Worm (Caenorhabditis elegans) whole organism, young adult: ENCODE measurements around the gene wdr-62.

ENCODE experiments used
- B0035.1 ChIP-seq: sonication (generic microtip); optimal IDR thresholded peaks from 2 replicates; lab custom pipeline; 2016; ENCODE audit warnings: missing genetic modification characterization, mild to moderate bottlenecking, missing compliant biosample characterization, missing genotype, missing genetic modification reagents
- C06A6.2 ChIP-seq: fragments of 200-800 bp; sonication (Bioruptor generic); conservative IDR thresholded peaks from 2 replicates; pipeline ENCODE4 v1.3.6; 2022; ENCODE audit warnings: missing genetic modification characterization, missing compliant biosample characterization
- F37B4.10 ChIP-seq: fragments of 200-800 bp; sonication (Bioruptor generic); IDR thresholded peaks from 2 replicates; pipeline ENCODE4 v1.3.6; 2022; ENCODE audit warnings: missing genetic modification characterization, missing compliant biosample characterization
- F49E8.2 ChIP-seq: sonication (generic microtip); optimal IDR thresholded peaks from 3 replicates; lab custom pipeline; 2017; ENCODE audit warnings: missing genetic modification characterization, mild to moderate bottlenecking, missing compliant biosample characterization, antibody characterized with exemption, moderate library complexity; ENCODE audit not compliant: insufficient read depth
- F57A8.1 ChIP-seq: fragments of 200-800 bp; sonication (Bioruptor generic); optimal IDR thresholded peaks from 2 replicates; lab custom pipeline; 2018; ENCODE audit warnings: mild to moderate bottlenecking, missing genetic modification characterization, moderate library complexity, missing compliant biosample characterization
- K11D2.4 ChIP-seq: fragments of 200-800 bp; sonication (Bioruptor generic); IDR thresholded peaks from 2 replicates; pipeline ENCODE4 v1.3.6; 2022; ENCODE audit warnings: missing genetic modification reagents, missing genetic modification characterization, missing compliant biosample characterization
- T26A5.8 ChIP-seq: sonication (generic microtip); optimal IDR thresholded peaks from 2 replicates; lab custom pipeline; 2016; ENCODE audit warnings: missing genetic modification characterization, missing compliant biosample characterization
- Y53F4B.3 ChIP-seq: fragments of 200-800 bp; sonication (Bioruptor generic); IDR thresholded peaks from 2 replicates; pipeline ENCODE4 v1.3.6; 2022; ENCODE audit warnings: missing genetic modification reagents, missing genetic modification characterization, missing compliant biosample characterization
- Y56A3A.18 ChIP-seq: fragments of 200-800 bp; sonication (Bioruptor generic); IDR thresholded peaks from 2 replicates; pipeline ENCODE4 v1.3.6; 2022; ENCODE audit warnings: missing genetic modification reagents, missing genetic modification characterization, missing compliant biosample characterization
- Y95B8A.8 ChIP-seq: fragments of 200-800 bp; sonication (Bioruptor generic); IDR thresholded peaks from 2 replicates; pipeline ENCODE4 v1.3.6; 2022; ENCODE audit warnings: missing genetic modification reagents, missing genetic modification characterization, missing compliant biosample characterization
- aptf-2 ChIP-seq: fragments of 200-800 bp; sonication (Bioruptor generic); conservative IDR thresholded peaks from 2 replicates; pipeline ENCODE4 v1.3.6; 2022; ENCODE audit warnings: missing genetic modification reagents, missing genetic modification characterization, missing compliant biosample characterization
- athp-1 ChIP-seq: sonication (generic microtip); optimal IDR thresholded peaks from 2 replicates; lab custom pipeline; 2017; ENCODE audit warnings: mild to moderate bottlenecking, missing genetic modification characterization, missing compliant biosample characterization
- attf-6 ChIP-seq: fragments of 200-800 bp; sonication (Bioruptor generic); IDR thresholded peaks from 2 replicates; pipeline ENCODE4 v1.3.6; 2022; ENCODE audit warnings: missing genetic modification reagents, missing genetic modification characterization, missing compliant biosample characterization
- cebp-2 ChIP-seq: fragments of 200-800 bp; sonication (Bioruptor generic); IDR thresholded peaks from 2 replicates; pipeline ENCODE4 v1.3.6; 2022; ENCODE audit warnings: missing genetic modification characterization, missing compliant biosample characterization
- ceh-79 ChIP-seq: sonication (generic microtip); optimal IDR thresholded peaks from 2 replicates; lab custom pipeline; 2017; ENCODE audit warnings: mild to moderate bottlenecking, missing genetic modification characterization, missing compliant biosample characterization
- chd-7 ChIP-seq: sonication (generic microtip); optimal IDR thresholded peaks from 2 replicates; lab custom pipeline; 2016; ENCODE audit warnings: mild to moderate bottlenecking, missing genetic modification characterization, moderate library complexity, missing compliant biosample characterization
- dox-1 ChIP-seq: fragments of 200-800 bp; sonication (Bioruptor generic); IDR thresholded peaks from 2 replicates; pipeline ENCODE4 v1.3.6; 2022; ENCODE audit warnings: missing genetic modification reagents, missing genetic modification characterization, missing compliant biosample characterization
- egl-18 ChIP-seq: fragments of 200-800 bp; sonication (Bioruptor generic); IDR thresholded peaks from 2 replicates; pipeline ENCODE4 v1.3.6; 2022; ENCODE audit warnings: missing genetic modification reagents, missing genetic modification characterization, missing compliant biosample characterization
- egrh-3 ChIP-seq: fragments of 200-800 bp; sonication (Bioruptor generic); IDR thresholded peaks from 2 replicates; pipeline ENCODE4 v1.3.6; 2022; ENCODE audit warnings: missing genetic modification reagents, missing genetic modification characterization, missing compliant biosample characterization
- ets-4 ChIP-seq: fragments of 200-800 bp; sonication (Bioruptor generic); optimal IDR thresholded peaks from 2 replicates; lab custom pipeline; 2018; ENCODE audit warnings: mild to moderate bottlenecking, missing genetic modification characterization, missing compliant biosample characterization
- hlh-26 ChIP-seq: fragments of 200-800 bp; sonication (Bioruptor generic); conservative IDR thresholded peaks from 2 replicates; pipeline ENCODE4 v1.3.6; 2022; ENCODE audit warnings: missing genetic modification reagents, missing genetic modification characterization, missing compliant biosample characterization
- hsf-1 ChIP-seq: fragments of 200-800 bp; sonication (Bioruptor generic); IDR thresholded peaks from 2 replicates; pipeline ENCODE4 v1.3.6; 2022; ENCODE audit warnings: missing genetic modification reagents, missing genetic modification characterization, missing compliant biosample characterization
- let-607 ChIP-seq, 2 experiments: fragments of 200-800 bp in 1 of 2; sonication (Bioruptor generic) in 1 of 2; sonication (generic microtip) in 1 of 2; optimal IDR thresholded peaks; 2 replicates each; lab custom pipeline; 2016 to 2018; ENCODE audit warnings: mild to moderate bottlenecking in 2 of 2, missing compliant biosample characterization in 2 of 2, missing genetic modification characterization in 2 of 2, moderate library complexity in 2 of 2, missing genotype in 1 of 2
- lin-26 ChIP-seq: fragments of 200-800 bp; sonication (Bioruptor generic); IDR thresholded peaks from 2 replicates; pipeline ENCODE4 v1.3.6; 2022; ENCODE audit warnings: missing genetic modification reagents, missing genetic modification characterization, missing compliant biosample characterization
- lin-40 ChIP-seq: sonication (generic microtip); optimal IDR thresholded peaks from 2 replicates; lab custom pipeline; 2016; ENCODE audit warnings: missing genetic modification characterization, mild to moderate bottlenecking, missing compliant biosample characterization, missing genotype, missing genetic modification reagents
- lsy-27 ChIP-seq: sonication (generic microtip); optimal IDR thresholded peaks from 2 replicates; lab custom pipeline; 2017; ENCODE audit warnings: missing genetic modification characterization, mild to moderate bottlenecking, missing compliant biosample characterization, antibody characterized with exemption, missing genotype, borderline replicate concordance; ENCODE audit not compliant: insufficient read depth
- madf-3 ChIP-seq: fragments of 200-800 bp; sonication (Bioruptor generic); IDR thresholded peaks from 2 replicates; pipeline ENCODE4 v1.3.6; 2022; ENCODE audit warnings: missing genetic modification reagents, missing genetic modification characterization, missing compliant biosample characterization
- mxl-1 ChIP-seq: sonication (generic microtip); optimal IDR thresholded peaks from 2 replicates; lab custom pipeline; 2016; ENCODE audit warnings: missing genetic modification characterization, missing compliant biosample characterization
- nhr-120 ChIP-seq: fragments of 200-800 bp; sonication (Bioruptor generic); IDR thresholded peaks from 2 replicates; pipeline ENCODE4 v1.3.6; 2022; ENCODE audit warnings: missing genetic modification characterization, missing compliant biosample characterization
- nhr-80 ChIP-seq: sonication (generic microtip); optimal IDR thresholded peaks from 2 replicates; lab custom pipeline; 2016; ENCODE audit warnings: missing genetic modification characterization, missing compliant biosample characterization
- nhr-90 ChIP-seq: sonication (generic microtip); optimal IDR thresholded peaks from 2 replicates; lab custom pipeline; 2016; ENCODE audit warnings: missing genotype, mild to moderate bottlenecking, missing genetic modification characterization, missing compliant biosample characterization
- pbrm-1 ChIP-seq: fragments of 200-800 bp; sonication (Bioruptor generic); IDR thresholded peaks from 2 replicates; pipeline ENCODE4 v1.3.6; 2022; ENCODE audit warnings: missing genetic modification reagents, missing genetic modification characterization, missing compliant biosample characterization
- rcor-1 ChIP-seq: fragments of 200-800 bp; sonication (Bioruptor generic); IDR thresholded peaks from 2 replicates; pipeline ENCODE4 v1.3.6; 2022; ENCODE audit warnings: missing genetic modification reagents, missing genetic modification characterization, missing compliant biosample characterization
- repo-1 ChIP-seq: sonication (generic microtip); optimal IDR thresholded peaks from 2 replicates; lab custom pipeline; 2017; ENCODE audit warnings: mild to moderate bottlenecking, missing genetic modification characterization, missing compliant biosample characterization
- snpc-3.4 ChIP-seq: sonication (generic microtip); optimal IDR thresholded peaks from 2 replicates; lab custom pipeline; 2017; ENCODE audit warnings: missing genetic modification characterization, mild to moderate bottlenecking, missing compliant biosample characterization, antibody characterized with exemption, moderate library complexity, missing genotype, missing genetic modification reagents
- somi-1 ChIP-seq: fragments of 200-800 bp; sonication (Bioruptor generic); optimal IDR thresholded peaks from 2 replicates; lab custom pipeline; 2018; ENCODE audit warnings: mild to moderate bottlenecking, missing genetic modification characterization, missing compliant biosample characterization
- ztf-22 ChIP-seq: fragments of 200-800 bp; sonication (Bioruptor generic); optimal IDR thresholded peaks from 2 replicates; lab custom pipeline; 2018; ENCODE audit warnings: mild to moderate bottlenecking, missing genetic modification characterization, moderate library complexity, missing compliant biosample characterization

Gene wdr-62

ce11 chrV:9453933-9454332 lies 10.1 kb downstream of the wdr-62 start:
- TF ChIP-seq nhr-120 (GFP tag; lab: Robert Waterston, UW) (no peak), snpc-3.4 (tag; lab: Kevin White, UChicago) (no peak), hlh-26 (GFP tag; lab: Robert Waterston, UW) (no peak), lin-40 (tag; lab: Kevin White, UChicago) (no peak), B0035.1 (tag; lab: Kevin White, UChicago) (no peak), egl-18 (GFP tag; lab: Robert Waterston, UW) (no peak), athp-1 (tag; lab: Kevin White, UChicago) (no peak), F57A8.1 (GFP tag; lab: Kevin White, UChicago) (no peak), lsy-27 (tag; lab: Kevin White, UChicago) (no peak), pbrm-1 (GFP tag; lab: Robert Waterston, UW) (no peak), Y56A3A.18 (no peak), chd-7 (tag; lab: Kevin White, UChicago) (no peak), K11D2.4 (GFP tag; lab: Robert Waterston, UW) (no peak), F37B4.10 (GFP tag; lab: Robert Waterston, UW) (no peak), T26A5.8 (no peak), aptf-2 (GFP tag; lab: Robert Waterston, UW) (no peak), hsf-1 (GFP tag; lab: Robert Waterston, UW) (no peak), madf-3 (GFP tag; lab: Robert Waterston, UW) (no peak), ztf-22 (GFP tag; lab: Kevin White, UChicago) (no peak), ets-4 (GFP tag; lab: Kevin White, UChicago) (no peak)

DNA sequence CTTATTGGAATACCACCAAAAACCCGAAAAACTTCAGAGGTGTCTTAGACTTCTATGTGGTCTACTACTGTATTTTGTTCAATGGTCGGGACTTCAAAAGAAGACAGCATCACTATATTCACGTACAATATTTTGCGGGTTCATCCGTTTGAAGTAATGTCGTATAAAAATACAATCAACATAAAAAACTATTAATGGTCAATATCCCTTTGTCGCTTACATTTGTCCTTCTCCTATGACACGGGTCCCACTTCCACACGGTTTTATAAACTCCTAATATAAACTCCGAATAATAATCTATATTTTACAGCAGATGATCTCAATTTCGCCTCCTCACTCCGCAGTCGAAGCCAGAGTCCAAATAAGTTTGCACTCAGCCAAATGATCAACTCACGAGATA lies 13.7 kb downstream of the wdr-62 start:
- TF ChIP-seq F49E8.2 (tag; lab: Kevin White, UChicago) (no peak), attf-6 (no peak), cebp-2 (GFP tag; lab: Robert Waterston, UW) (no peak), nhr-80 (tag; lab: Kevin White, UChicago) (no peak), ets-4 (GFP tag; lab: Kevin White, UChicago) (no peak)

- no peak for TF ChIP-seq dox-1
- no peak for TF ChIP-seq C06A6.2
- TF ChIP-seq rcor-1, result no peak
- no peak for TF ChIP-seq somi-1
- no peak for TF ChIP-seq lin-26 (GFP tag; lab: Robert Waterston, UW)
- no peak for TF ChIP-seq B0035.1 (tag; lab: Kevin White, UChicago)
- no peak for TF ChIP-seq Y95B8A.8 (GFP tag; lab: Robert Waterston, UW)
- TF ChIP-seq egrh-3 (GFP tag; lab: Robert Waterston, UW), result no peak
- no peak for TF ChIP-seq nhr-90 (tag; lab: Kevin White, UChicago)
- no peak for TF ChIP-seq ceh-79 (tag; lab: Kevin White, UChicago)
- TF ChIP-seq repo-1 (tag; lab: Kevin White, UChicago), result no peak
- no peak for TF ChIP-seq mxl-1 (tag; lab: Kevin White, UChicago)
- no peak for TF ChIP-seq Y53F4B.3 (GFP tag; lab: Robert Waterston, UW)
- TF ChIP-seq F37B4.10 (GFP tag; lab: Robert Waterston, UW), result no peak
- TF ChIP-seq lin-40 (tag; lab: Kevin White, UChicago), result no peak
- no peak for TF ChIP-seq let-607 (tag; optimal IDR thresholded peaks at IDR 0.05; lab: Kevin White, UChicago)
- TF ChIP-seq snpc-3.4 (tag; lab: Kevin White, UChicago), result no peak
Observed at ce11 chrV:9462605-9463004, 18.8 kb downstream of the wdr-62 start, which contains the start of gene F07D3.3. TSS of gene F07D3.3 (minus strand) at chrV:9462705.
